Worm (Caenorhabditis elegans): ENCODE measurements around the gene lpin-1.

DNA sequence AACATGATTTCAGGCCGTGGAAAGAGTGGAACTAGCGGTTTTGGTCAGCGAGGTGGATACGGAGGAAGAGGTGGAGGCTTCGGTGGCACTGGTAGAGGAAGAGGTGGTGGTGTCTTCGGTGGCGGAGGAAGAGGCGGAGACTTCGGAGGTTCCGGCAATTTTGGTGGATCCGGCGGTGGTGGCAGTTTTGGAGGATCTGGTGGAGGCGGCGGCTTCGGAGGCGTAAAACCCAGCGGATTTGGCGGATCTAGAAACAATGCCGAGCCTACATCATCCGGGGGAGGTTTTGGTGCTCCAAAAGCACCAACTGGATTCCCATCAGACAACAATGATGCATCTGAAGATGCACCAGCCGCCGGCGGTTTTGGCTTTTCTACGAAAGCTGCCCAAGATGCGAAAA is 14.4 kb upstream of the lpin-1 start:
- TF ChIP-seq mdl-1 (tag; optimal IDR thresholded peaks at IDR 0.05), result no peak
- TF ChIP-seq skn-1 (tag; optimal IDR thresholded peaks at IDR 0.05), result no peak
- TF ChIP-seq snpc-4 (tag; optimal IDR thresholded peaks at IDR 0.05), result no peak
- TF ChIP-seq fos-1 (tag; optimal IDR thresholded peaks at IDR 0.05), result no peak
- TF ChIP-seq aly-2 (tag; optimal IDR thresholded peaks at IDR 0.05), result no peak
- TF ChIP-seq nhr-76 (tag; optimal IDR thresholded peaks at IDR 0.05), result no peak

All from whole organism, L3 larva.